Fruit fly (Drosophila melanogaster): ENCODE data around the gene Argk2.

Gene Argk2

dm6 chr3L:8997686-8998239 lies 49.5 kb upstream of the Argk2 start, which contains the start of the genes smg and CG5087 (continued):
- TF ChIP-seq CG42726 (GFP tag; IDR thresholded peaks at IDR 0.05; ENCODE audit: partially characterized antibody): peak; percentile 85; the same call in 1 of the 2 replicates
- peak; percentile 33 for TF ChIP-seq Abd-B (GFP tag; optimal IDR thresholded peaks at IDR 0.05)
- peak; percentile 74 for TF ChIP-seq amos (GFP tag; IDR thresholded peaks at IDR 0.05; ENCODE audit: partially characterized antibody)
- TF ChIP-seq inv (GFP tag; IDR thresholded peaks at IDR 0.05; ENCODE audit: partially characterized antibody): peak; percentile 46; the same call in 1 of the 2 replicates
- TF ChIP-seq wdn (GFP tag; IDR thresholded peaks at IDR 0.05): peak; percentile 31; the same call in 1 of the 2 replicates
- peak; percentile 30; the same call in 1 of the 3 replicates for TF ChIP-seq vnd (GFP tag; IDR thresholded peaks at IDR 0.05; ENCODE audit: partially characterized antibody)
- TF ChIP-seq Six4 (GFP tag; optimal IDR thresholded peaks at IDR 0.05): peak; percentile 2
- TF ChIP-seq Xbp1 (GFP tag; optimal IDR thresholded peaks at IDR 0.05): peak; percentile 67
- peak; percentile 9 for TF ChIP-seq CG1792 (GFP tag; optimal IDR thresholded peaks at IDR 0.05)
- TF ChIP-seq bab2 (GFP tag; optimal IDR thresholded peaks at IDR 0.05): peak; percentile 14
- TF ChIP-seq psq (GFP tag; optimal IDR thresholded peaks at IDR 0.05): peak; percentile 15
- TF ChIP-seq Bteb2 (GFP tag; optimal IDR thresholded peaks at IDR 0.05): peak; percentile 16
- TF ChIP-seq CG2712 (tag; optimal IDR thresholded peaks at IDR 0.05): peak; percentile 64
- no peak for TF ChIP-seq org-1 (GFP tag; optimal IDR thresholded peaks at IDR 0.05)
- peak; percentile 100 for TF ChIP-seq gfzf (GFP tag; optimal IDR thresholded peaks at IDR 0.05)
- peak; percentile 6 for TF ChIP-seq salm (tag; optimal IDR thresholded peaks at IDR 0.05)
- peak; percentile 7 for TF ChIP-seq Chrac-16 (GFP tag; optimal IDR thresholded peaks at IDR 0.05)
- TF ChIP-seq HHEX (GFP tag; optimal IDR thresholded peaks at IDR 0.05): no peak
- no peak for TF ChIP-seq CG2875 (GFP tag; optimal IDR thresholded peaks at IDR 0.05)
- peak; percentile 56 for TF ChIP-seq Antp (GFP tag; optimal IDR thresholded peaks at IDR 0.05)
- TF ChIP-seq Jarid2 (GFP tag; optimal IDR thresholded peaks at IDR 0.05): peak; percentile 42
- TF ChIP-seq pum (GFP tag; optimal IDR thresholded peaks at IDR 0.05): peak; percentile 2
- TF ChIP-seq CG9727 (GFP tag; optimal IDR thresholded peaks at IDR 0.05): peak; percentile 40
- no peak for TF ChIP-seq CG31441 (GFP tag; IDR thresholded peaks at IDR 0.05)
- TF ChIP-seq Usf (GFP tag; optimal IDR thresholded peaks at IDR 0.05): peak; percentile 9
- 0 out of 2 replicates have a peak, but pooled peaks have one; percentile 22 for TF ChIP-seq CG11085 (GFP tag; IDR thresholded peaks at IDR 0.05)
- peak; percentile 46 for TF ChIP-seq CG9876 (GFP tag; optimal IDR thresholded peaks at IDR 0.05)
- TF ChIP-seq zfh2 (GFP tag; optimal IDR thresholded peaks at IDR 0.05): peak; percentile 55
- no peak for TF ChIP-seq Xrp1 (GFP tag; IDR thresholded peaks at IDR 0.05)
- no peak for TF ChIP-seq mld (GFP tag; IDR thresholded peaks at IDR 0.05; ENCODE audit: partially characterized antibody)
- no peak for TF ChIP-seq croc (GFP tag; conservative IDR thresholded peaks at IDR 0.05)
- peak; percentile 44 for TF ChIP-seq CG12155 (GFP tag; optimal IDR thresholded peaks at IDR 0.05)
- no peak for TF ChIP-seq jing (GFP tag; optimal IDR thresholded peaks at IDR 0.05)
- peak; percentile 16 for TF ChIP-seq CG10654 (GFP tag; optimal IDR thresholded peaks at IDR 0.05)
- TF ChIP-seq Dbx (GFP tag; IDR thresholded peaks at IDR 0.05): peak; percentile 69
- peak; percentile 79 for TF ChIP-seq Sry-β (GFP tag; optimal IDR thresholded peaks at IDR 0.05)
- TF ChIP-seq MTF-1 (GFP tag; optimal IDR thresholded peaks at IDR 0.05; ENCODE audit: borderline replicate concordance): no peak
- no peak for TF ChIP-seq CG14965 (GFP tag; optimal IDR thresholded peaks at IDR 0.05; ENCODE audit: borderline replicate concordance)
- no peak for TF ChIP-seq CG7357 (GFP tag; IDR thresholded peaks at IDR 0.05)
- peak; percentile 46 for TF ChIP-seq CG12942 (GFP tag; optimal IDR thresholded peaks at IDR 0.05)
- peak; percentile 81 for TF ChIP-seq slbo (GFP tag; IDR thresholded peaks at IDR 0.05)
- TF ChIP-seq CG2889 (GFP tag; IDR thresholded peaks at IDR 0.05): no peak
- TF ChIP-seq CG14710 (tag; optimal IDR thresholded peaks at IDR 0.05): peak; percentile 83
- TF ChIP-seq D (optimal IDR thresholded peaks at IDR 0.05): no peak
- TF ChIP-seq D (GFP tag; optimal IDR thresholded peaks at IDR 0.05): no peak
- peak; percentile 16 for TF ChIP-seq da (GFP tag; optimal IDR thresholded peaks at IDR 0.05)
- peak; percentile 77 for TF ChIP-seq Rfx (GFP tag; IDR thresholded peaks at IDR 0.05)
- peak; percentile 42; the same call in 2 of the 3 replicates for TF ChIP-seq CG7963 (GFP tag; IDR thresholded peaks at IDR 0.05; ENCODE audit: partially characterized antibody)
- TF ChIP-seq Sin3A (optimal IDR thresholded peaks at IDR 0.05): peak; percentile 85
- no peak for TF ChIP-seq CG6689 (GFP tag; IDR thresholded peaks at IDR 0.05)
